Fruit fly (Drosophila melanogaster) whole organism, prepupa: Measurements from ENCODE around the gene CG43938.

ENCODE experiments used
- Blimp-1 ChIP-seq: fragments of 200-800 bp; sonication (Bioruptor generic); optimal IDR thresholded peaks from 3 replicates; lab custom pipeline; 2017; ENCODE audit warnings: missing biosample characterization, missing genetic modification characterization, mild to moderate bottlenecking, moderate library complexity, missing genetic modification reagents
- CG10631 ChIP-seq: fragments of 200-800 bp; sonication (Bioruptor generic); optimal IDR thresholded peaks from 2 replicates; lab custom pipeline; 2016; ENCODE audit warnings: missing biosample characterization, missing genetic modification characterization
- CG10669 ChIP-seq: fragments of 200-800 bp; sonication (Bioruptor generic); optimal IDR thresholded peaks from 3 replicates; lab custom pipeline; 2018; ENCODE audit warnings: missing biosample characterization, mild to moderate bottlenecking, missing genetic modification characterization, moderate library complexity
- CG11294 ChIP-seq: fragments of 200-800 bp; sonication (Bioruptor generic); IDR thresholded peaks from 2 replicates; pipeline ENCODE4 v1.3.6; 2022; ENCODE audit warnings: missing biosample characterization, missing genetic modification characterization
- CG15336 ChIP-seq: fragments of 200-800 bp; sonication (Bioruptor generic); IDR thresholded peaks from 2 replicates; pipeline ENCODE4 v1.3.6; 2022; ENCODE audit warnings: missing biosample characterization, missing genetic modification characterization
- CG1621 ChIP-seq: fragments of 200-800 bp; sonication (Bioruptor generic); optimal IDR thresholded peaks from 3 replicates; lab custom pipeline; 2018; ENCODE audit warnings: missing biosample characterization, mild to moderate bottlenecking, missing genetic modification characterization
- CG31627 ChIP-seq: fragments of 200-800 bp; sonication (Bioruptor generic); optimal IDR thresholded peaks from 3 replicates; lab custom pipeline; 2016; ENCODE audit warnings: missing biosample characterization, missing genetic modification characterization
- CG3919 ChIP-seq: fragments of 200-800 bp; sonication (Bioruptor generic); optimal IDR thresholded peaks from 3 replicates; lab custom pipeline; 2016; ENCODE audit warnings: missing biosample characterization, missing genetic modification characterization
- CG6276 ChIP-seq: fragments of 200-800 bp; sonication (Bioruptor generic); optimal IDR thresholded peaks from 2 replicates; lab custom pipeline; 2017; ENCODE audit warnings: missing biosample characterization, mild to moderate bottlenecking, missing genetic modification characterization
- CG6808 ChIP-seq: fragments of 200-800 bp; sonication (Bioruptor generic); optimal IDR thresholded peaks from 3 replicates; lab custom pipeline; 2017; ENCODE audit warnings: missing biosample characterization, missing genetic modification characterization, mild to moderate bottlenecking, moderate library complexity, missing genetic modification reagents
- CG8632 ChIP-seq: fragments of 200-800 bp; sonication (Bioruptor generic); optimal IDR thresholded peaks from 3 replicates; lab custom pipeline; 2016; ENCODE audit warnings: missing biosample characterization, missing genetic modification characterization
- CG9139 ChIP-seq: fragments of 200-800 bp; sonication (Bioruptor generic); optimal IDR thresholded peaks from 3 replicates; lab custom pipeline; 2017; ENCODE audit warnings: missing biosample characterization, mild to moderate bottlenecking, missing genetic modification characterization
- Eip78C ChIP-seq: fragments of 200-800 bp; sonication (Bioruptor generic); peaks from one replicate; lab custom pipeline; 2016; ENCODE audit warnings: missing biosample characterization, missing genetic modification characterization
- Eip93F ChIP-seq: fragments of 200-800 bp; sonication (Bioruptor generic); optimal IDR thresholded peaks from 2 replicates; lab custom pipeline; 2016; ENCODE audit warnings: missing biosample characterization, mild to moderate bottlenecking, missing genetic modification characterization
- Ets21C ChIP-seq: fragments of 200-800 bp; sonication (Bioruptor generic); optimal IDR thresholded peaks from 3 replicates; lab custom pipeline; 2016; ENCODE audit warnings: missing biosample characterization, missing genetic modification characterization
- Ets96B ChIP-seq: fragments of 200-800 bp; optimal IDR thresholded peaks from 2 replicates; lab custom pipeline; 2019; ENCODE audit warnings: missing biosample characterization, mild to moderate bottlenecking, missing genetic modification characterization, moderate library complexity
- Gug ChIP-seq: fragments of 200-800 bp; sonication (Bioruptor generic); IDR thresholded peaks from 2 replicates; pipeline ENCODE4 v1.3.6; 2022; ENCODE audit warnings: missing biosample characterization, missing genetic modification characterization
- Hr38 ChIP-seq: sonication (Bioruptor generic); optimal IDR thresholded peaks from 2 replicates; lab custom pipeline; 2016; ENCODE audit warnings: missing biosample characterization, missing genetic modification characterization
- Hr39 ChIP-seq: fragments of 200-800 bp; sonication (Bioruptor generic); optimal IDR thresholded peaks from 2 replicates; lab custom pipeline; 2016; ENCODE audit warnings: missing biosample characterization, missing genetic modification characterization
- Hr4 ChIP-seq: fragments of 200-800 bp; sonication (Bioruptor generic); optimal IDR thresholded peaks from 3 replicates; lab custom pipeline; 2016; ENCODE audit warnings: missing biosample characterization, missing genetic modification characterization
- Lpt ChIP-seq: fragments of 200-800 bp; sonication (Bioruptor generic); optimal IDR thresholded peaks from 3 replicates; lab custom pipeline; 2016; ENCODE audit warnings: missing biosample characterization, missing genetic modification characterization
- Met ChIP-seq: fragments of 200-800 bp; sonication (Bioruptor generic); optimal IDR thresholded peaks from 3 replicates; lab custom pipeline; 2016; ENCODE audit warnings: missing biosample characterization, missing genetic modification characterization
- Smox ChIP-seq: fragments of 200-800 bp; sonication (Bioruptor generic); optimal IDR thresholded peaks from 3 replicates; lab custom pipeline; 2016; ENCODE audit warnings: missing biosample characterization, missing genetic modification characterization
- Sox102F ChIP-seq: fragments of 200-800 bp; sonication (Bioruptor generic); optimal IDR thresholded peaks from 2 replicates; lab custom pipeline; 2016; ENCODE audit warnings: missing biosample characterization, mild to moderate bottlenecking, missing genetic modification characterization
- Sox15 ChIP-seq: fragments of 200-800 bp; sonication (Bioruptor generic); optimal IDR thresholded peaks from 3 replicates; lab custom pipeline; 2016; ENCODE audit warnings: missing biosample characterization, missing genetic modification characterization
- achi ChIP-seq: fragments of 200-800 bp; sonication (Bioruptor generic); optimal IDR thresholded peaks from 3 replicates; lab custom pipeline; 2016; ENCODE audit warnings: missing biosample characterization, missing genetic modification characterization
- dsx ChIP-seq: fragments of 200-800 bp; optimal IDR thresholded peaks from 3 replicates; lab custom pipeline; 2019; ENCODE audit warnings: missing biosample characterization, mild to moderate bottlenecking, missing genetic modification characterization, moderate library complexity; ENCODE audit not compliant: poor library complexity, severe bottlenecking
- fkh ChIP-seq: fragments of 200-800 bp; sonication (Bioruptor generic); optimal IDR thresholded peaks from 3 replicates; lab custom pipeline; 2017; ENCODE audit warnings: missing biosample characterization, mild to moderate bottlenecking, missing genetic modification characterization, moderate library complexity
- net ChIP-seq: fragments of 200-800 bp; sonication (Bioruptor generic); optimal IDR thresholded peaks from 3 replicates; lab custom pipeline; 2016; ENCODE audit warnings: missing biosample characterization, missing genetic modification characterization
- spab ChIP-seq: fragments of 200-800 bp; sonication (Bioruptor generic); optimal IDR thresholded peaks from 2 replicates; lab custom pipeline; 2017; ENCODE audit warnings: missing biosample characterization, mild to moderate bottlenecking, missing genetic modification characterization, missing genetic modification reagents
- svp ChIP-seq: fragments of 200-800 bp; sonication (Bioruptor generic); peaks from one replicate; lab custom pipeline; 2016; ENCODE audit warnings: missing biosample characterization, missing genetic modification characterization
- vri ChIP-seq: fragments of 200-800 bp; sonication (Bioruptor generic); optimal IDR thresholded peaks from 3 replicates; lab custom pipeline; 2016; ENCODE audit warnings: missing biosample characterization, mild to moderate bottlenecking, missing genetic modification characterization

CG43938 gene

dm6 chr3L:21122522-21122923 is 1.1 kb downstream of the CG43938 start (continued):
- TF ChIP-seq CG6276 = peak; percentile 52
- TF ChIP-seq CG9139 = peak; percentile 48
- TF ChIP-seq Gug (GFP tag; lab: Robert Waterston, UW) = no peak
- no peak for TF ChIP-seq Hr38 (GFP tag; lab: Kevin White, UChicago)
- peak; percentile 63 for TF ChIP-seq Ets96B (tag; lab: Kevin White, UChicago)
- TF ChIP-seq Ets21C (GFP tag; lab: Kevin White, UChicago) = no peak
- TF ChIP-seq vri (GFP tag; lab: Kevin White, UChicago) = no peak

dm6 chr3L:21123453-21123852 is 2.0 kb downstream of the CG43938 start, which contains the start of gene CG33284:
CG33284 (plus strand) TSS chr3L:21123753.
- TF ChIP-seq net (GFP tag; lab: Kevin White, UChicago) = no peak
- TF ChIP-seq Sox15 (GFP tag; lab: Kevin White, UChicago) = no peak
- TF ChIP-seq CG6808 (GFP tag; lab: Kevin White, UChicago) = no peak
- TF ChIP-seq CG3919 (GFP tag; lab: Kevin White, UChicago) = no peak
- no peak for TF ChIP-seq achi
- TF ChIP-seq svp (GFP tag; lab: Kevin White, UChicago) = no peak

dm6 chr3L:21129682-21130081 is 8.2 kb downstream of the CG43938 start:
- TF ChIP-seq Hr4 (GFP tag; lab: Kevin White, UChicago) (no peak), Blimp-1 (GFP tag; lab: Kevin White, UChicago) (no peak), CG31627 (GFP tag; lab: Kevin White, UChicago) (no peak)

dm6 chr3L:21130839-21131410 is 9.5 kb downstream of the CG43938 start, which contains the start of gene ko:
ko (minus strand) TSS chr3L:21131159.
- peak; percentile 90 for TF ChIP-seq fkh (GFP tag; lab: Kevin White, UChicago)
- 0 out of 2 replicates have a peak, but pooled peaks have one; percentile 8 for TF ChIP-seq CG15336 (GFP tag; lab: Robert Waterston, UW)
- TF ChIP-seq Eip78C (GFP tag; lab: Kevin White, UChicago) = peak; percentile 75
- no peak for TF ChIP-seq CG10631

- TF ChIP-seq Lpt = no peak
- TF ChIP-seq CG8632 (GFP tag; lab: Kevin White, UChicago) = no peak
- no peak for TF ChIP-seq CG1621 (tag; lab: Kevin White, UChicago)
- no peak for TF ChIP-seq Eip93F (GFP tag; lab: Kevin White, UChicago)
- TF ChIP-seq Smox (GFP tag; lab: Kevin White, UChicago) = no peak
- TF ChIP-seq spab (GFP tag; lab: Kevin White, UChicago) = no peak
- TF ChIP-seq Met = no peak
Observed at dm6 chr3L:21131427-21131826, 10.0 kb downstream of the CG43938 start, which contains the start of gene ICA69. ICA69 (plus strand) TSS chr3L:21131446.

dm6 chr3L:21135850-21136249 is 14.4 kb downstream of the CG43938 start:
- TF ChIP-seq CG11294 (GFP tag; lab: Robert Waterston, UW) (no peak), dsx (GFP tag; lab: Kevin White, UChicago) (no peak), CG10631 (no peak), CG6808 (GFP tag; lab: Kevin White, UChicago) (peak; percentile 96), Sox102F (GFP tag; lab: Kevin White, UChicago) (no peak), Hr39 (peak; percentile 29), Ets21C (GFP tag; lab: Kevin White, UChicago) (no peak), CG10669 (no peak), Gug (GFP tag; lab: Robert Waterston, UW) (no peak), CG1621 (tag; lab: Kevin White, UChicago) (no peak)
